Fruit fly (Drosophila melanogaster): Measurements from ENCODE around the gene Osi10b.

DNA sequence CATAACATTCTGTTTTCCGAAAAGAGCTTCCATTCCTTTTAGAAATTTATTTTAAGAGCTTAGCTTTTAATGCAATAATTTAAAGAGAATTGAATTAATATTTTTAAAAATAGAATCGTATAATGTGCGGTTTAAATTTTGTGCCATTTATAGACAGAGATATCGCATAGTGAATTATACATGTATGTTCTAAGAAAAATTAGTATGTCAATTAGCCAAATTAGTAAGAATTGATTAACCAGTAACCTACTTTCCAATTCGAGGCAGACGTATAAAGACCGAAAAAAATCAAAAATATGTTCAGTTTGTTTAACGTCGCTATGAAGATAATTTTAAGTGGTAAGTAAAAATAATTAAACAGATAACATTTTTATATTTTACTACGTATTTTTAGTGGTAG, 43.7 kb downstream of the Osi10b start, which contains the start of gene CG31560:
- TF ChIP-seq CG8478 (optimal IDR thresholded peaks at IDR 0.05) (no peak), CTCF (optimal IDR thresholded peaks at IDR 0.05) (no peak)
